Fruit fly (Drosophila melanogaster): ENCODE data around the gene viaf.

DNA sequence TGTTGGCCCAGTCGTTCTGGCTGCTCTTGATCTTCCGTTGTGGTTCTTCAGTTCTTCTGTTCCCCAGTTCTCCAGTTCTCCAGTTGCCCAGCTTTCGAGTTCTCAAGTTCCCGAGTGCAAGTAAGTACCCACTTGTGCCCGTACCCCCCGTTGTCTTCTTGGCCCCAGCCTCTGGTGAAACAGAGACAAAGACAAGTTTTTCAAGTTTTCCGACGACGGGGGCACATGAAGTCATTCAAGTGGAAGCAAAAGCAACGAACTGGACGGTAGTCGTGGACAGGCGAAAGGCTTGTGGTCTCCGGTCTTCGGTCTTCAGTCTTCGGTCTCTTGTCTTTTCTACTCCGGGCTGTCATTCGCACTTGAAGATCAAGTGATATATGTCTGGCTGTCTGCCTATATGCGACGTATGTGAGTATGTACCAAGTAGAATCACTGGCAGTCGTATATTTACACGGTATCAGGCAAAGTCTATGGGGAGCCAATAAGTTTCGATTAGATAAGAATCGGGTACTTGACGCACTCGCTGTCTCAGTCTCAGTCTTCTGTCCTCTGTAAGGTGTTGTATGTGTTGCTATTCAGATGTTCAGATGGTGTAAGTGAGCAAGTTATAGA, 47.4 kb upstream of the viaf start:
- TF ChIP-seq Hr78 (GFP tag; optimal IDR thresholded peaks at IDR 0.05): no peak
- no peak for TF ChIP-seq brk (GFP tag; optimal IDR thresholded peaks at IDR 0.05)
- TF ChIP-seq pan (optimal IDR thresholded peaks at IDR 0.05): no peak
- TF ChIP-seq sv (GFP tag; optimal IDR thresholded peaks at IDR 0.05): no peak
- no peak for TF ChIP-seq sage (GFP tag; optimal IDR thresholded peaks at IDR 0.05)
- no peak for TF ChIP-seq Myc (optimal IDR thresholded peaks at IDR 0.05)
- TF ChIP-seq woc (GFP tag; optimal IDR thresholded peaks at IDR 0.05): no peak
- TF ChIP-seq Rel (GFP tag; optimal IDR thresholded peaks at IDR 0.05): no peak
- TF ChIP-seq Rel (tag; optimal IDR thresholded peaks at IDR 0.05): no peak
- no peak for TF ChIP-seq br (GFP tag; optimal IDR thresholded peaks at IDR 0.05)

All from whole organism, wandering third instar larva.